Fruit fly (Drosophila melanogaster) whole organism, embryonic: ENCODE results near the gene mRpS33.
A peak's percentile ranks its signal among the peaks of the same experiment; 100 is the strongest.

Experiments
- Antp ChIP-seq: fragments of 200-800 bp; sonication (Bioruptor generic); optimal IDR thresholded peaks from 3 replicates; lab custom pipeline; 2016; ENCODE audit warnings: missing biosample characterization, missing genetic modification characterization
- Atf6 ChIP-seq: fragments of 200-800 bp; sonication (Bioruptor generic); IDR thresholded peaks from 2 replicates; pipeline ENCODE4 v1.3.6; 2022; ENCODE audit warnings: missing biosample characterization, missing genetic modification characterization
- Bteb2 ChIP-seq: fragments of 200-800 bp; sonication (Bioruptor generic); optimal IDR thresholded peaks from 2 replicates; lab custom pipeline; 2016; ENCODE audit warnings: missing biosample characterization, missing genetic modification characterization
- CG10209 ChIP-seq: fragments of 200-800 bp; sonication (Bioruptor generic); optimal IDR thresholded peaks from 3 replicates; lab custom pipeline; 2017; ENCODE audit warnings: missing biosample characterization, mild to moderate bottlenecking, missing genetic modification characterization, missing genetic modification reagents
- CG12071 ChIP-seq: fragments of 200-800 bp; sonication (Bioruptor generic); optimal IDR thresholded peaks from 3 replicates; lab custom pipeline; 2018; ENCODE audit warnings: missing biosample characterization, mild to moderate bottlenecking, missing genetic modification characterization
- CG13424 ChIP-seq: fragments of 200-800 bp; sonication (Bioruptor generic); optimal IDR thresholded peaks from 2 replicates; lab custom pipeline; 2019; ENCODE audit warnings: missing biosample characterization, mild to moderate bottlenecking, missing genetic modification characterization, moderate library complexity
- CG14710 ChIP-seq: fragments of 200-800 bp; sonication (Bioruptor generic); optimal IDR thresholded peaks from 3 replicates; lab custom pipeline; 2019; ENCODE audit warnings: missing biosample characterization, mild to moderate bottlenecking, missing genetic modification characterization, moderate library complexity
- CG14965 ChIP-seq: fragments of 200-800 bp; sonication (Bioruptor generic); optimal IDR thresholded peaks from 2 replicates; lab custom pipeline; 2016; ENCODE audit warnings: missing biosample characterization, missing genetic modification characterization, borderline replicate concordance
- CG1529 ChIP-seq: fragments of 200-800 bp; sonication (Bioruptor generic); optimal IDR thresholded peaks from 3 replicates; lab custom pipeline; 2018; ENCODE audit warnings: missing biosample characterization, missing genetic modification characterization
- CG15479 ChIP-seq: fragments of 200-800 bp; sonication (Bioruptor generic); optimal IDR thresholded peaks from 3 replicates; lab custom pipeline; 2019; ENCODE audit warnings: missing biosample characterization, mild to moderate bottlenecking, missing genetic modification characterization, moderate library complexity
- CG15514 ChIP-seq: fragments of 200-800 bp; sonication (Bioruptor generic); optimal IDR thresholded peaks from 3 replicates; lab custom pipeline; 2017; ENCODE audit warnings: missing biosample characterization, missing genetic modification characterization, mild to moderate bottlenecking, moderate library complexity, missing genetic modification reagents
- CG15601 ChIP-seq: fragments of 200-800 bp; sonication (Bioruptor generic); optimal IDR thresholded peaks from 3 replicates; lab custom pipeline; 2019; ENCODE audit warnings: missing biosample characterization, mild to moderate bottlenecking, missing genetic modification characterization, moderate library complexity
- CG42726 ChIP-seq: fragments of 200-800 bp; sonication (Bioruptor generic); IDR thresholded peaks from 2 replicates; pipeline ENCODE4 v1.3.6; 2022; ENCODE audit warnings: missing biosample characterization, missing genetic modification characterization; ENCODE audit not compliant: partially characterized antibody
- CG5953 ChIP-seq: fragments of 200-800 bp; sonication (Bioruptor generic); IDR thresholded peaks from 2 replicates; pipeline ENCODE4 v1.3.6; 2022; ENCODE audit warnings: missing biosample characterization, missing genetic modification characterization
- CG6175 ChIP-seq: fragments of 200-800 bp; sonication (Bioruptor generic); IDR thresholded peaks from 3 replicates; pipeline ENCODE4 v1.3.6; 2022; ENCODE audit warnings: missing biosample characterization, missing genetic modification characterization
- CG6654 ChIP-seq: fragments of 200-800 bp; sonication (Bioruptor generic); optimal IDR thresholded peaks from 2 replicates; lab custom pipeline; 2017; ENCODE audit warnings: missing biosample characterization, mild to moderate bottlenecking, missing genetic modification characterization
- CG8388 ChIP-seq: fragments of 200-800 bp; sonication (Bioruptor generic); optimal IDR thresholded peaks from 2 replicates; lab custom pipeline; 2019; ENCODE audit warnings: missing biosample characterization, mild to moderate bottlenecking, missing genetic modification characterization, moderate library complexity
- CG9817 ChIP-seq: fragments of 200-800 bp; sonication (Bioruptor generic); optimal IDR thresholded peaks from 2 replicates; lab custom pipeline; 2018; ENCODE audit warnings: missing biosample characterization, mild to moderate bottlenecking, missing genetic modification characterization, moderate library complexity
- CG9876 ChIP-seq: fragments of 200-800 bp; sonication (Bioruptor generic); optimal IDR thresholded peaks from 2 replicates; lab custom pipeline; 2016; ENCODE audit warnings: missing biosample characterization, missing genetic modification characterization
- CG9932 ChIP-seq: fragments of 200-800 bp; sonication (Bioruptor generic); IDR thresholded peaks from 2 replicates; pipeline ENCODE4 v1.3.6; 2022; ENCODE audit warnings: missing biosample characterization, missing genetic modification characterization
- D19B ChIP-seq: fragments of 200-800 bp; sonication (Bioruptor generic); optimal IDR thresholded peaks from 2 replicates; lab custom pipeline; 2017; ENCODE audit warnings: missing biosample characterization, mild to moderate bottlenecking, missing genetic modification characterization
- Ets97D ChIP-seq: fragments of 200-800 bp; sonication (Bioruptor generic); optimal IDR thresholded peaks from 3 replicates; lab custom pipeline; 2016; ENCODE audit warnings: missing biosample characterization, missing genetic modification characterization
- HLH4C ChIP-seq: fragments of 200-800 bp; sonication (Bioruptor generic); IDR thresholded peaks from 3 replicates; pipeline ENCODE4 v1.3.6; 2022; ENCODE audit warnings: missing biosample characterization, missing genetic modification characterization; ENCODE audit not compliant: partially characterized antibody
- Hr39 ChIP-seq: fragments of >200 bp; optimal IDR thresholded peaks from 2 replicates; lab custom pipeline; 2017
- Kr ChIP-seq: fragments of 200-800 bp; sonication (Bioruptor generic); optimal IDR thresholded peaks from 2 replicates; lab custom pipeline; 2017; ENCODE audit warnings: missing biosample characterization, mild to moderate bottlenecking, missing genetic modification characterization
- Lim3 ChIP-seq: fragments of 200-800 bp; sonication (Bioruptor generic); IDR thresholded peaks from 2 replicates; pipeline ENCODE4 v1.3.6; 2022; ENCODE audit warnings: missing biosample characterization, missing genetic modification characterization
- MESR4 ChIP-seq: fragments of 200-800 bp; sonication (Bioruptor generic); optimal IDR thresholded peaks from 2 replicates; lab custom pipeline; 2018; ENCODE audit warnings: missing biosample characterization, mild to moderate bottlenecking, missing genetic modification characterization, moderate library complexity
- Meics ChIP-seq: fragments of 200-800 bp; sonication (Bioruptor generic); optimal IDR thresholded peaks from 2 replicates; lab custom pipeline; 2017; ENCODE audit warnings: missing biosample characterization, mild to moderate bottlenecking, missing genetic modification characterization
- Oaz ChIP-seq: fragments of 200-800 bp; sonication (Bioruptor generic); IDR thresholded peaks from 2 replicates; pipeline ENCODE4 v1.3.6; 2022; ENCODE audit warnings: missing biosample characterization, missing genetic modification characterization
- Oli ChIP-seq: fragments of 200-800 bp; sonication (Bioruptor generic); optimal IDR thresholded peaks from 2 replicates; lab custom pipeline; 2018; ENCODE audit warnings: missing biosample characterization, mild to moderate bottlenecking, missing genetic modification characterization, moderate library complexity
- Opbp ChIP-seq: fragments of 200-800 bp; sonication (Bioruptor generic); IDR thresholded peaks from 3 replicates; pipeline ENCODE4 v1.3.6; 2022; ENCODE audit warnings: missing biosample characterization, missing genetic modification characterization; ENCODE audit not compliant: partially characterized antibody
- Rfx ChIP-seq: fragments of 200-800 bp; sonication (Bioruptor generic); IDR thresholded peaks from 2 replicates; pipeline ENCODE4 v1.3.6; 2022; ENCODE audit warnings: missing biosample characterization, missing genetic modification characterization
- Six4 ChIP-seq: fragments of 200-800 bp; sonication (Bioruptor generic); optimal IDR thresholded peaks from 2 replicates; lab custom pipeline; 2016; ENCODE audit warnings: missing biosample characterization, missing genetic modification characterization
- Sry-δ ChIP-seq: fragments of 200-800 bp; sonication (Bioruptor generic); optimal IDR thresholded peaks from 2 replicates; lab custom pipeline; 2016; ENCODE audit warnings: missing biosample characterization, missing genetic modification characterization
- ash1 ChIP-seq: fragments of 200-800 bp; sonication (Bioruptor generic); optimal IDR thresholded peaks from 2 replicates; lab custom pipeline; 2018; ENCODE audit warnings: missing biosample characterization, mild to moderate bottlenecking, missing genetic modification characterization
- dan ChIP-seq: fragments of 200-800 bp; sonication (Bioruptor generic); IDR thresholded peaks from 2 replicates; pipeline ENCODE4 v1.3.6; 2022; ENCODE audit warnings: missing biosample characterization, missing genetic modification characterization
- eyg ChIP-seq: fragments of 200-800 bp; sonication (Bioruptor generic); optimal IDR thresholded peaks from 3 replicates; lab custom pipeline; 2016; ENCODE audit warnings: missing biosample characterization, missing genetic modification characterization
- gfzf ChIP-seq: fragments of 200-800 bp; sonication (Bioruptor generic); optimal IDR thresholded peaks from 2 replicates; lab custom pipeline; 2016; ENCODE audit warnings: missing biosample characterization, mild to moderate bottlenecking, missing genetic modification characterization, moderate library complexity
- hb ChIP-seq: fragments of 200-800 bp; sonication (Bioruptor generic); IDR thresholded peaks from 3 replicates; pipeline ENCODE4 v1.3.6; 2022; ENCODE audit warnings: missing biosample characterization, missing genetic modification characterization; ENCODE audit not compliant: partially characterized antibody
- lab ChIP-seq: fragments of 200-800 bp; sonication (Bioruptor generic); optimal IDR thresholded peaks from 3 replicates; lab custom pipeline; 2017; ENCODE audit warnings: missing biosample characterization, missing genetic modification characterization, mild to moderate bottlenecking, moderate library complexity, missing genetic modification reagents
- lbe ChIP-seq: fragments of 200-800 bp; sonication (Bioruptor generic); optimal IDR thresholded peaks from 2 replicates; lab custom pipeline; 2016; ENCODE audit warnings: missing biosample characterization, mild to moderate bottlenecking, missing genetic modification characterization
- maf-S ChIP-seq: fragments of 200-800 bp; sonication (Bioruptor generic); optimal IDR thresholded peaks from 2 replicates; lab custom pipeline; 2016; ENCODE audit warnings: missing biosample characterization, missing genetic modification characterization
- nmo ChIP-seq: fragments of 200-800 bp; sonication (Bioruptor generic); optimal IDR thresholded peaks from 2 replicates; lab custom pipeline; 2018; ENCODE audit warnings: missing biosample characterization, mild to moderate bottlenecking, missing genetic modification characterization, moderate library complexity
- peb ChIP-seq: fragments of 200-800 bp; sonication (Bioruptor generic); IDR thresholded peaks from 2 replicates; pipeline ENCODE4 v1.3.6; 2022; ENCODE audit warnings: missing biosample characterization, missing genetic modification characterization
- ranshi ChIP-seq: fragments of 200-800 bp; sonication (Bioruptor generic); IDR thresholded peaks from 2 replicates; pipeline ENCODE4 v1.3.6; 2022; ENCODE audit warnings: missing biosample characterization, missing genetic modification characterization
- sob ChIP-seq: fragments of 200-800 bp; sonication (Bioruptor generic); IDR thresholded peaks from 2 replicates; pipeline ENCODE4 v1.3.6; 2022; ENCODE audit warnings: missing biosample characterization, missing genetic modification characterization
- sug ChIP-seq: fragments of 200-800 bp; optimal IDR thresholded peaks from 2 replicates; lab custom pipeline; 2019; ENCODE audit warnings: missing biosample characterization, mild to moderate bottlenecking, missing genetic modification characterization, moderate library complexity
- tin ChIP-seq: fragments of 200-800 bp; sonication (Bioruptor generic); optimal IDR thresholded peaks from 3 replicates; lab custom pipeline; 2016; ENCODE audit warnings: missing biosample characterization, missing genetic modification characterization
- tna ChIP-seq: fragments of 200-800 bp; sonication (Bioruptor generic); IDR thresholded peaks from 2 replicates; pipeline ENCODE4 v1.3.6; 2022; ENCODE audit warnings: missing biosample characterization, missing genetic modification characterization; ENCODE audit not compliant: partially characterized antibody

mRpS33 gene

dm6 chr3R:16469501-16470263, 33.3 kb upstream of the mRpS33 start, which contains the start of the genes CG42232 and CSN5 (continued):
- TF ChIP-seq lab (GFP tag; lab: Kevin White, UChicago): no peak
- no peak for TF ChIP-seq CG9876 (GFP tag; lab: Kevin White, UChicago)
- 0 out of 2 replicates have a peak, but pooled peaks have one; percentile 18 for TF ChIP-seq sob (GFP tag; lab: Robert Waterston, UW)
- peak; percentile 68 for TF ChIP-seq CG9932
- TF ChIP-seq tin: peak; percentile 48
- no peak for TF ChIP-seq Kr (GFP tag; lab: Kevin White, UChicago)
- TF ChIP-seq gfzf (GFP tag; lab: Kevin White, UChicago): peak; percentile 17
- peak; percentile 15 for TF ChIP-seq Meics (GFP tag; lab: Kevin White, UChicago)
- TF ChIP-seq CG6175 (GFP tag; lab: Robert Waterston, UW): no peak
- TF ChIP-seq ash1 (GFP tag; lab: Kevin White, UChicago): no peak
- TF ChIP-seq Six4 (GFP tag; lab: Kevin White, UChicago): peak; percentile 14
- peak; percentile 87 for TF ChIP-seq CG14710
- TF ChIP-seq Hr39: no peak
- no peak for TF ChIP-seq tna (GFP tag; lab: Robert Waterston, UW)
- peak; percentile 32 for TF ChIP-seq Ets97D (GFP tag; lab: Kevin White, UChicago)
- no peak for TF ChIP-seq Oli (tag; lab: Kevin White, UChicago)
- TF ChIP-seq peb (GFP tag; lab: Robert Waterston, UW): no peak
- peak; percentile 51 for TF ChIP-seq CG9817 (tag; lab: Kevin White, UChicago)
- no peak for TF ChIP-seq sug (tag; lab: Kevin White, UChicago)
- TF ChIP-seq D19B (GFP tag; lab: Kevin White, UChicago): no peak
- peak; percentile 37 for TF ChIP-seq MESR4 (GFP tag; lab: Kevin White, UChicago)
- TF ChIP-seq Sry-δ (GFP tag; lab: Kevin White, UChicago): peak; percentile 66
- TF ChIP-seq HLH4C (GFP tag; lab: Robert Waterston, UW): 0 out of 3 replicates have a peak, but pooled peaks have one; percentile 43
- TF ChIP-seq Opbp: no peak; the same call in 2 of the 3 replicates
- TF ChIP-seq CG15479 (GFP tag; lab: Kevin White, UChicago): peak; percentile 30
- no peak for TF ChIP-seq Antp
- TF ChIP-seq lbe (GFP tag; lab: Kevin White, UChicago): no peak
- no peak for TF ChIP-seq CG12071 (GFP tag; lab: Kevin White, UChicago)
- 0 out of 2 replicates have a peak, but pooled peaks have one; percentile 16 for TF ChIP-seq CG5953 (GFP tag; lab: Robert Waterston, UW)
- TF ChIP-seq CG13424 (tag; lab: Kevin White, UChicago): no peak
- TF ChIP-seq Oaz (GFP tag; lab: Robert Waterston, UW): no peak
- TF ChIP-seq ranshi (GFP tag; lab: Robert Waterston, UW): no peak
- no peak for TF ChIP-seq Lim3 (GFP tag; lab: Robert Waterston, UW)
- TF ChIP-seq CG14965 (GFP tag; lab: Kevin White, UChicago): no peak
- peak; percentile 65; the same call in 1 of the 2 replicates for TF ChIP-seq Rfx
- no peak for TF ChIP-seq CG15601 (tag; lab: Kevin White, UChicago)
- TF ChIP-seq dan (GFP tag; lab: Robert Waterston, UW): no peak
- TF ChIP-seq Bteb2 (GFP tag; lab: Kevin White, UChicago): no peak
- TF ChIP-seq hb (GFP tag; lab: Robert Waterston, UW): no peak
- TF ChIP-seq CG10209: no peak
- TF ChIP-seq CG1529 (GFP tag; lab: Kevin White, UChicago): no peak
- TF ChIP-seq eyg (GFP tag; lab: Kevin White, UChicago): no peak
- TF ChIP-seq nmo (GFP tag; lab: Kevin White, UChicago): peak; percentile 84
- peak; percentile 37 for TF ChIP-seq maf-S (GFP tag; lab: Kevin White, UChicago)
- TF ChIP-seq CG42726: no peak
- TF ChIP-seq CG8388 (GFP tag; lab: Kevin White, UChicago): no peak
- peak; percentile 59 for TF ChIP-seq CG15514 (GFP tag; lab: Kevin White, UChicago)
- no peak for TF ChIP-seq CG6654
- TF ChIP-seq Atf6: peak; percentile 38; the same call in 1 of the 2 replicates
